Fruit fly (Drosophila melanogaster): ENCODE data around the gene Rab9E.
"Not testable (repeated sequence)": the region's sequence is repeated elsewhere in the genome, so short reads cannot be mapped to it uniquely, and the experiment has no call there.

Rab9E gene

dm6 chrX:10661743-10662142, at the start of gene Rab9E:
Gene Rab9E (minus strand): TSS chrX:10661843.
- not testable (repeated sequence) for TF ChIP-seq noc (tag; optimal IDR thresholded peaks at IDR 0.05)

dm6 chrX:10697731-10698130, 36.1 kb upstream of the Rab9E start:
- TF ChIP-seq noc (tag; optimal IDR thresholded peaks at IDR 0.05): no peak

dm6 chrX:10673366-10673765, 11.7 kb upstream of the Rab9E start, which contains the start of gene CG12637:
Gene CG12637 (minus strand): TSS chrX:10673466.
- TF ChIP-seq noc (tag; optimal IDR thresholded peaks at IDR 0.05): no peak

dm6 chrX:10657380-10657779, 4.3 kb downstream of the Rab9E start, which contains the start of gene CG2111:
Gene CG2111 (plus strand): TSS chrX:10657680.
- no peak for TF ChIP-seq noc (tag; optimal IDR thresholded peaks at IDR 0.05)

dm6 chrX:10656216-10656615, 5.4 kb downstream of the Rab9E start:
- no peak for TF ChIP-seq noc (tag; optimal IDR thresholded peaks at IDR 0.05)

dm6 chrX:10642233-10642751, 19.4 kb downstream of the Rab9E start:
- TF ChIP-seq noc (tag; optimal IDR thresholded peaks at IDR 0.05): no peak

- TF ChIP-seq noc (tag; optimal IDR thresholded peaks at IDR 0.05): peak; percentile 15
These were observed 32.8 kb downstream of the Rab9E start for dm6 chrX:10628874-10629273.

dm6 chrX:10627062-10627756, 34.4 kb downstream of the Rab9E start, which contains the start of the genes CG9806 and X11Lbeta:
Gene CG9806 (minus strand): TSS chrX:10627112.
Gene X11Lbeta (plus strand): TSS chrX:10627737.
- no peak for TF ChIP-seq noc (tag; optimal IDR thresholded peaks at IDR 0.05)

dm6 chrX:10623125-10623524, 38.5 kb downstream of the Rab9E start, which contains the start of gene Rab9Db:
Gene Rab9Db (minus strand): TSS chrX:10623225.
- not testable (repeated sequence) for TF ChIP-seq noc (tag; optimal IDR thresholded peaks at IDR 0.05)

dm6 chrX:10621202-10621990, 40.2 kb downstream of the Rab9E start:
- TF ChIP-seq noc (tag; optimal IDR thresholded peaks at IDR 0.05): no peak

- no peak for TF ChIP-seq noc (tag; optimal IDR thresholded peaks at IDR 0.05)
These were observed 41.3 kb downstream of the Rab9E start, which contains the start of gene CG43347 for dm6 chrX:10620144-10621005. Gene CG43347 (minus strand): TSS chrX:10620190.

dm6 chrX:10618491-10618890, 43.2 kb downstream of the Rab9E start:
- no peak for TF ChIP-seq noc (tag; optimal IDR thresholded peaks at IDR 0.05)

dm6 chrX:10615215-10615614, 46.4 kb downstream of the Rab9E start:
- TF ChIP-seq noc (tag; optimal IDR thresholded peaks at IDR 0.05): no peak

- TF ChIP-seq noc (tag; optimal IDR thresholded peaks at IDR 0.05): no peak
These were observed 48.1 kb downstream of the Rab9E start for dm6 chrX:10613568-10613967.

Data from whole organism, larva.